Worm (Caenorhabditis elegans) whole organism, young adult: Measurements from ENCODE around the gene Y54G11A.1.

Source experiments
- F10E7.11 ChIP-seq: sonication (generic microtip); optimal IDR thresholded peaks from 2 replicates; lab custom pipeline; 2017; ENCODE audit warnings: mild to moderate bottlenecking, missing genetic modification characterization, moderate library complexity, missing compliant biosample characterization
- F39B2.1 ChIP-seq: fragments of 200-800 bp; sonication (Bioruptor generic); IDR thresholded peaks from 2 replicates; pipeline ENCODE4 v1.3.6; 2022; ENCODE audit warnings: missing genetic modification reagents, missing genetic modification characterization, missing compliant biosample characterization
- F55B11.4 ChIP-seq: sonication (generic microtip); optimal IDR thresholded peaks from 2 replicates; lab custom pipeline; 2016; ENCODE audit warnings: missing compliant biosample characterization, missing genetic modification characterization, borderline replicate concordance; ENCODE audit not compliant: insufficient read depth
- F57C9.4 ChIP-seq: sonication (generic microtip); optimal IDR thresholded peaks from 2 replicates; lab custom pipeline; 2017; ENCODE audit warnings: mild to moderate bottlenecking, missing genetic modification characterization, missing compliant biosample characterization
- K12H6.12 ChIP-seq: fragments of 200-800 bp; sonication (Bioruptor generic); optimal IDR thresholded peaks from 2 replicates; lab custom pipeline; 2018; ENCODE audit warnings: mild to moderate bottlenecking, missing genetic modification characterization, missing compliant biosample characterization
- T26A5.8 ChIP-seq: sonication (generic microtip); optimal IDR thresholded peaks from 2 replicates; lab custom pipeline; 2016; ENCODE audit warnings: missing genetic modification characterization, missing compliant biosample characterization
- Y67H2A.10 ChIP-seq: fragments of 200-800 bp; sonication (Bioruptor generic); conservative IDR thresholded peaks from 2 replicates; pipeline ENCODE4 v1.3.6; 2022; ENCODE audit warnings: missing genetic modification reagents, missing genetic modification characterization, missing compliant biosample characterization
- Y79H2A.3 ChIP-seq: fragments of 200-800 bp; sonication (Bioruptor generic); conservative IDR thresholded peaks from 2 replicates; pipeline ENCODE4 v1.3.6; 2022; ENCODE audit warnings: missing genetic modification reagents, missing genetic modification characterization, missing compliant biosample characterization
- akir-1 ChIP-seq: fragments of 200-800 bp; sonication (Bioruptor generic); optimal IDR thresholded peaks from 2 replicates; lab custom pipeline; 2018; ENCODE audit warnings: mild to moderate bottlenecking, missing genetic modification characterization, moderate library complexity, missing compliant biosample characterization
- ama-1 ChIP-seq, 3 experiments: fragments of 150-350 bp in 1 of 3; sonication (generic microtip) in 2 of 3; optimal IDR thresholded peaks; 2 replicates each; lab custom pipeline; 2014 to 2018; ENCODE audit warnings: missing biosample characterization in 2 of 3, missing genetic modification characterization in 2 of 3, missing genetic modification reagents in 2 of 3
- aptf-2 ChIP-seq: fragments of 200-800 bp; sonication (Bioruptor generic); conservative IDR thresholded peaks from 2 replicates; pipeline ENCODE4 v1.3.6; 2022; ENCODE audit warnings: missing genetic modification reagents, missing genetic modification characterization, missing compliant biosample characterization
- aptf-3 ChIP-seq: fragments of 200-800 bp; sonication (Bioruptor generic); IDR thresholded peaks from 2 replicates; pipeline ENCODE4 v1.3.6; 2022; ENCODE audit warnings: missing genetic modification characterization, missing compliant biosample characterization
- attf-3 ChIP-seq: fragments of 200-800 bp; sonication (Bioruptor generic); conservative IDR thresholded peaks from 2 replicates; pipeline ENCODE4 v1.3.6; 2022; ENCODE audit warnings: missing genetic modification reagents, missing genetic modification characterization, missing compliant biosample characterization
- ceh-100 ChIP-seq: fragments of 200-800 bp; sonication (Bioruptor generic); IDR thresholded peaks from 2 replicates; pipeline ENCODE4 v1.3.6; 2022; ENCODE audit warnings: missing genetic modification reagents, missing genetic modification characterization, missing compliant biosample characterization
- ceh-40 ChIP-seq: fragments of 200-800 bp; sonication (Bioruptor generic); IDR thresholded peaks from 2 replicates; pipeline ENCODE4 v1.3.6; 2022; ENCODE audit warnings: missing genetic modification characterization, missing compliant biosample characterization
- dox-1 ChIP-seq: fragments of 200-800 bp; sonication (Bioruptor generic); IDR thresholded peaks from 2 replicates; pipeline ENCODE4 v1.3.6; 2022; ENCODE audit warnings: missing genetic modification reagents, missing genetic modification characterization, missing compliant biosample characterization
- egl-18 ChIP-seq: fragments of 200-800 bp; sonication (Bioruptor generic); IDR thresholded peaks from 2 replicates; pipeline ENCODE4 v1.3.6; 2022; ENCODE audit warnings: missing genetic modification reagents, missing genetic modification characterization, missing compliant biosample characterization
- egrh-3 ChIP-seq: fragments of 200-800 bp; sonication (Bioruptor generic); IDR thresholded peaks from 2 replicates; pipeline ENCODE4 v1.3.6; 2022; ENCODE audit warnings: missing genetic modification reagents, missing genetic modification characterization, missing compliant biosample characterization
- ekl-4 ChIP-seq: fragments of 200-800 bp; sonication (Bioruptor generic); IDR thresholded peaks from 2 replicates; pipeline ENCODE4 v1.3.6; 2022; ENCODE audit warnings: missing genetic modification reagents, missing genetic modification characterization, missing compliant biosample characterization
- ets-4 ChIP-seq: fragments of 200-800 bp; sonication (Bioruptor generic); optimal IDR thresholded peaks from 2 replicates; lab custom pipeline; 2018; ENCODE audit warnings: mild to moderate bottlenecking, missing genetic modification characterization, missing compliant biosample characterization
- fkh-3 ChIP-seq: sonication (generic microtip); optimal IDR thresholded peaks from 2 replicates; lab custom pipeline; 2016; ENCODE audit warnings: mild to moderate bottlenecking, missing genetic modification characterization, missing compliant biosample characterization
- hmg-1.2 ChIP-seq: fragments of 200-800 bp; sonication (Bioruptor generic); IDR thresholded peaks from 2 replicates; pipeline ENCODE4 v1.3.6; 2022; ENCODE audit warnings: missing genetic modification reagents, missing genetic modification characterization, missing compliant biosample characterization
- hmg-20 ChIP-seq: fragments of 200-800 bp; sonication (Bioruptor generic); IDR thresholded peaks from 2 replicates; pipeline ENCODE4 v1.3.6; 2022; ENCODE audit warnings: missing genetic modification reagents, missing genetic modification characterization, missing compliant biosample characterization
- hrde-1 ChIP-seq: sonication (generic microtip); optimal IDR thresholded peaks from 2 replicates; lab custom pipeline; 2016; ENCODE audit warnings: missing genetic modification characterization, mild to moderate bottlenecking, missing compliant biosample characterization, moderate library complexity, missing genotype, missing genetic modification reagents, borderline replicate concordance
- let-526 ChIP-seq: fragments of 200-800 bp; sonication (Bioruptor generic); IDR thresholded peaks from 2 replicates; pipeline ENCODE4 v1.3.6; 2022; ENCODE audit warnings: missing genetic modification reagents, missing genetic modification characterization, missing compliant biosample characterization
- lin-35 ChIP-seq, 3 experiments: fragments of 150-350 bp in 2 of 3; sonication (generic microtip) in 1 of 3; optimal IDR thresholded peaks; 2 replicates each; lab custom pipeline; 2014 to 2018; ENCODE audit warnings: missing biosample characterization in 3 of 3, missing genetic modification characterization in 3 of 3, missing genetic modification reagents in 3 of 3
- lin-40 ChIP-seq: sonication (generic microtip); optimal IDR thresholded peaks from 2 replicates; lab custom pipeline; 2016; ENCODE audit warnings: missing genetic modification characterization, mild to moderate bottlenecking, missing compliant biosample characterization, missing genotype, missing genetic modification reagents
- lir-1 ChIP-seq: fragments of 200-800 bp; sonication (Bioruptor generic); conservative IDR thresholded peaks from 2 replicates; pipeline ENCODE4 v1.3.6; 2022; ENCODE audit warnings: missing genetic modification reagents, missing genetic modification characterization, missing compliant biosample characterization
- lsl-1 ChIP-seq: fragments of 200-800 bp; sonication (Bioruptor generic); optimal IDR thresholded peaks from 2 replicates; lab custom pipeline; 2018; ENCODE audit warnings: mild to moderate bottlenecking, missing genetic modification characterization, moderate library complexity, missing compliant biosample characterization
- mcd-1 ChIP-seq: fragments of 200-800 bp; sonication (Bioruptor generic); IDR thresholded peaks from 2 replicates; pipeline ENCODE4 v1.3.6; 2022; ENCODE audit warnings: missing genetic modification reagents, missing genetic modification characterization, missing compliant biosample characterization
- mes-4 ChIP-seq: sonication (generic microtip); optimal IDR thresholded peaks from 2 replicates; lab custom pipeline; 2016; ENCODE audit warnings: missing genotype, missing genetic modification characterization, missing compliant biosample characterization
- mxl-1 ChIP-seq: sonication (generic microtip); optimal IDR thresholded peaks from 2 replicates; lab custom pipeline; 2016; ENCODE audit warnings: missing genetic modification characterization, missing compliant biosample characterization
- nfya-1 ChIP-seq: sonication (generic microtip); optimal IDR thresholded peaks from 2 replicates; lab custom pipeline; 2017; ENCODE audit warnings: antibody characterized with exemption, missing compliant biosample characterization, missing genetic modification characterization, borderline replicate concordance; ENCODE audit not compliant: insufficient read depth
- nfya-2 ChIP-seq: fragments of 200-800 bp; sonication (Bioruptor generic); IDR thresholded peaks from 2 replicates; pipeline ENCODE4 v1.3.6; 2022; ENCODE audit warnings: missing genetic modification reagents, missing genetic modification characterization, missing compliant biosample characterization
- nfyb-1 ChIP-seq: fragments of 200-800 bp; sonication (Bioruptor generic); IDR thresholded peaks from 2 replicates; pipeline ENCODE4 v1.3.6; 2022; ENCODE audit warnings: missing genetic modification reagents, missing genetic modification characterization, missing compliant biosample characterization
- pbrm-1 ChIP-seq: fragments of 200-800 bp; sonication (Bioruptor generic); IDR thresholded peaks from 2 replicates; pipeline ENCODE4 v1.3.6; 2022; ENCODE audit warnings: missing genetic modification reagents, missing genetic modification characterization, missing compliant biosample characterization
- rcor-1 ChIP-seq: fragments of 200-800 bp; sonication (Bioruptor generic); IDR thresholded peaks from 2 replicates; pipeline ENCODE4 v1.3.6; 2022; ENCODE audit warnings: missing genetic modification reagents, missing genetic modification characterization, missing compliant biosample characterization
- rec-8 ChIP-seq, 2 experiments: sonication (generic microtip); optimal IDR thresholded peaks; 2 replicates each; lab custom pipeline; 2016; ENCODE audit warnings: mild to moderate bottlenecking in 2 of 2, missing genetic modification characterization in 2 of 2, missing genetic modification reagents in 2 of 2, missing genotype in 2 of 2, missing biosample characterization in 1 of 2, missing compliant biosample characterization in 1 of 2, moderate library complexity in 1 of 2
- snpc-4 ChIP-seq, 5 experiments: fragments of 150-350 bp in 1 of 5; sonication (generic microtip) in 4 of 5; optimal IDR thresholded peaks; 2 replicates each; lab custom pipeline; 2014 to 2018; ENCODE audit warnings: missing genetic modification characterization in 5 of 5, missing biosample characterization in 3 of 5, antibody characterized with exemption in 2 of 5, mild to moderate bottlenecking in 2 of 5, missing compliant biosample characterization in 2 of 5, missing genotype in 2 of 5, moderate library complexity in 2 of 5, missing genetic modification reagents in 1 of 5
- tbp1 ChIP-seq: fragments of 200-800 bp; sonication (Bioruptor generic); optimal IDR thresholded peaks from 2 replicates; lab custom pipeline; 2018; ENCODE audit warnings: mild to moderate bottlenecking, missing genetic modification characterization, missing compliant biosample characterization
- tbx-9 ChIP-seq: sonication (generic microtip); optimal IDR thresholded peaks from 2 replicates; lab custom pipeline; 2016; ENCODE audit warnings: borderline replicate concordance, missing genetic modification characterization, inconsistent platforms, missing compliant biosample characterization
- unc-62 ChIP-seq: fragments of 150-350 bp; optimal IDR thresholded peaks from 2 replicates; lab custom pipeline; 2014; ENCODE audit warnings: missing biosample characterization, missing genetic modification reagents, missing genetic modification characterization
- zfh-2 ChIP-seq: fragments of 200-800 bp; sonication (Bioruptor generic); conservative IDR thresholded peaks from 2 replicates; pipeline ENCODE4 v1.3.6; 2022; ENCODE audit warnings: missing genetic modification reagents, missing genetic modification characterization, missing compliant biosample characterization
- ztf-18 ChIP-seq: sonication (generic microtip); optimal IDR thresholded peaks from 2 replicates; lab custom pipeline; 2016; ENCODE audit warnings: missing genotype, mild to moderate bottlenecking, missing genetic modification characterization, missing compliant biosample characterization

Gene Y54G11A.1

ce11 chrII:14249489-14249888 is 19.5 kb downstream of the Y54G11A.1 start (continued):
- TF ChIP-seq rcor-1 (GFP tag; lab: Robert Waterston, UW) (peak; percentile 50; the same call in 1 of the 2 replicates), hrde-1 (tag; lab: Kevin White, UChicago) (no peak), nfyb-1 (GFP tag; lab: Robert Waterston, UW) (no peak), ztf-18 (tag; lab: Kevin White, UChicago) (no peak), lin-35 (GFP tag; optimal IDR thresholded peaks at IDR 0.05; lab: Kevin White, UChicago) (peak in 1 of 3 experiments; percentile 0), lin-40 (peak; percentile 15), pbrm-1 (GFP tag; lab: Robert Waterston, UW) (peak; percentile 56; the same call in 1 of the 2 replicates), snpc-4 (GFP tag; optimal IDR thresholded peaks at IDR 0.05; lab: Kevin White, UChicago) (no peak), snpc-4 (tag; optimal IDR thresholded peaks at IDR 0.05; lab: Kevin White, UChicago) (peak in 1 of 4 experiments; percentile 19), unc-62 (no peak), dox-1 (GFP tag; lab: Robert Waterston, UW) (peak; percentile 26; the same call in 1 of the 2 replicates), egrh-3 (GFP tag; lab: Robert Waterston, UW) (peak; percentile 24)
- TF ChIP-seq, all 124 proteins: peak for 17

ce11 chrII:14247748-14248502 is 21.1 kb downstream of the Y54G11A.1 start:
- peak; percentile 28; the same call in 1 of the 2 replicates for TF ChIP-seq mcd-1 (GFP tag; lab: Robert Waterston, UW)
- no peak for TF ChIP-seq aptf-3 (GFP tag; lab: Robert Waterston, UW)
- TF ChIP-seq aptf-2 (GFP tag; lab: Robert Waterston, UW): no peak
- 0 out of 2 replicates have a peak, but pooled peaks have one; percentile 11 for TF ChIP-seq Y79H2A.3 (GFP tag; lab: Robert Waterston, UW)
- peak; percentile 17; the same call in 1 of the 2 replicates for TF ChIP-seq egrh-3 (GFP tag; lab: Robert Waterston, UW)
- TF ChIP-seq attf-3 (GFP tag; lab: Robert Waterston, UW): no peak
- no peak for TF ChIP-seq nfya-2
- TF ChIP-seq Y67H2A.10 (GFP tag; lab: Robert Waterston, UW): no peak
- TF ChIP-seq tbp1 (GFP tag; lab: Kevin White, UChicago): no peak
- TF ChIP-seq zfh-2 (GFP tag; lab: Robert Waterston, UW): peak; percentile 70
- TF ChIP-seq egl-18: no peak
- no peak for TF ChIP-seq F39B2.1 (GFP tag; lab: Robert Waterston, UW)
- no peak for TF ChIP-seq F57C9.4 (tag; lab: Kevin White, UChicago)
- peak; percentile 54; the same call in 1 of the 2 replicates for TF ChIP-seq nfyb-1 (GFP tag; lab: Robert Waterston, UW)
- no peak for TF ChIP-seq ama-1 (optimal IDR thresholded peaks at IDR 0.05; lab: Kevin White, UChicago)
- no peak for TF ChIP-seq ama-1 (GFP tag; optimal IDR thresholded peaks at IDR 0.05; lab: Kevin White, UChicago)
- TF ChIP-seq lsl-1: no peak
- no peak for TF ChIP-seq akir-1 (GFP tag; lab: Kevin White, UChicago)
- no peak for TF ChIP-seq F55B11.4 (tag; lab: Kevin White, UChicago)
- no peak for TF ChIP-seq tbx-9 (tag; lab: Kevin White, UChicago)
- no peak for TF ChIP-seq nfya-1 (tag; lab: Kevin White, UChicago)
- no peak for TF ChIP-seq mes-4 (tag; lab: Kevin White, UChicago)
- no peak for TF ChIP-seq K12H6.12 (tag; lab: Kevin White, UChicago)
- no peak for TF ChIP-seq hmg-20 (GFP tag; lab: Robert Waterston, UW)
- TF ChIP-seq ceh-40 (GFP tag; lab: Robert Waterston, UW): no peak
- TF ChIP-seq T26A5.8 (tag; lab: Kevin White, UChicago): no peak
- no peak for TF ChIP-seq let-526 (GFP tag; lab: Robert Waterston, UW)
- TF ChIP-seq rec-8 (tag; optimal IDR thresholded peaks at IDR 0.05; lab: Kevin White, UChicago): no peak
- TF ChIP-seq F10E7.11: no peak
- TF ChIP-seq ceh-100 (GFP tag; lab: Robert Waterston, UW): no peak
- TF ChIP-seq fkh-3: no peak
- TF ChIP-seq lir-1: no peak
- peak; percentile 75 for TF ChIP-seq ets-4 (GFP tag; lab: Kevin White, UChicago)
- 0 out of 2 replicates have a peak, but pooled peaks have one; percentile 26 for TF ChIP-seq hmg-1.2 (GFP tag; lab: Robert Waterston, UW)
- no peak for TF ChIP-seq ekl-4
- no peak for TF ChIP-seq mxl-1 (tag; lab: Kevin White, UChicago)
